Worm (Caenorhabditis elegans): ENCODE results near the gene nhr-39.

DNA sequence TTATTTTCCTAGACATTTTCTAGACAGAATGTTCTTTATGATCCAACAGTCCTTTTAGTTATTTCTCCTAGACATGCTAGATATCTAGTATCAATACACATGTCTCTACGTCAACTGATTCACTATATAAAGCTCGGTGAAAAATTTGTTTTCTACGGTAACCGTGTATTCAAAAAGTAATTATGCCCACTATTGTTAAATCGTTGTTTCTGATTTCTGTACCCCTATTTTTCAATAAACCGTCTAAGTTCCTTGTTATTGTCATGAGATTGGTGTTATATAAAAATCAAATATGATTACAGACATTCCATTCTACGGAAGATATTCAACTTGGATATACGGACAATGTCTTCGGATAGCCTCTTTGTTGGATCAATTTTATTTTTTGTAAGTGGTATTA, 49.8 kb downstream of the nhr-39 start, which contains the start of gene srx-46:
- TF ChIP-seq klf-2 (GFP tag; conservative IDR thresholded peaks at IDR 0.05) (no peak), T22C8.4 (GFP tag; IDR thresholded peaks at IDR 0.05) (no peak), flt-1 (GFP tag; IDR thresholded peaks at IDR 0.05) (no peak), ref-1 (GFP tag; conservative IDR thresholded peaks at IDR 0.05) (no peak), ztf-29 (GFP tag; IDR thresholded peaks at IDR 0.05) (no peak), med-1 (GFP tag; optimal IDR thresholded peaks at IDR 0.05; ENCODE audit: insufficient read depth) (no peak), ztf-23 (GFP tag; IDR thresholded peaks at IDR 0.05) (no peak)

Measured in whole organism, midembryonic.